Worm (Caenorhabditis elegans) whole organism, young adult: ENCODE data around the gene D1022.3.

Source experiments
- K12H6.12 ChIP-seq: fragments of 200-800 bp; sonication (Bioruptor generic); optimal IDR thresholded peaks from 2 replicates; lab custom pipeline; 2018; ENCODE audit warnings: mild to moderate bottlenecking, missing genetic modification characterization, missing compliant biosample characterization
- attf-6 ChIP-seq: fragments of 200-800 bp; sonication (Bioruptor generic); IDR thresholded peaks from 2 replicates; pipeline ENCODE4 v1.3.6; 2022; ENCODE audit warnings: missing genetic modification reagents, missing genetic modification characterization, missing compliant biosample characterization
- dpl-1 ChIP-seq: fragments of 150-350 bp; optimal IDR thresholded peaks from 2 replicates; lab custom pipeline; 2014; ENCODE audit warnings: missing biosample characterization, missing genetic modification reagents, missing genetic modification characterization
- hsf-1 ChIP-seq: fragments of 200-800 bp; sonication (Bioruptor generic); IDR thresholded peaks from 2 replicates; pipeline ENCODE4 v1.3.6; 2022; ENCODE audit warnings: missing genetic modification reagents, missing genetic modification characterization, missing compliant biosample characterization
- nhr-120 ChIP-seq: fragments of 200-800 bp; sonication (Bioruptor generic); IDR thresholded peaks from 2 replicates; pipeline ENCODE4 v1.3.6; 2022; ENCODE audit warnings: missing genetic modification characterization, missing compliant biosample characterization
- nhr-80 ChIP-seq: sonication (generic microtip); optimal IDR thresholded peaks from 2 replicates; lab custom pipeline; 2016; ENCODE audit warnings: missing genetic modification characterization, missing compliant biosample characterization
- rpc-1 ChIP-seq, 2 experiments: fragments of 150-350 bp in 1 of 2; sonication (generic microtip) in 1 of 2; optimal IDR thresholded peaks; 2 replicates each; lab custom pipeline; 2014 to 2018; ENCODE audit warnings: missing biosample characterization in 1 of 2, missing genetic modification characterization in 1 of 2, missing genetic modification reagents in 1 of 2, missing genotype in 1 of 2
- unc-62 ChIP-seq: fragments of 150-350 bp; optimal IDR thresholded peaks from 2 replicates; lab custom pipeline; 2014; ENCODE audit warnings: missing biosample characterization, missing genetic modification reagents, missing genetic modification characterization
- ztf-6 ChIP-seq: fragments of 200-800 bp; sonication (Bioruptor generic); IDR thresholded peaks from 2 replicates; pipeline ENCODE4 v1.3.6; 2022; ENCODE audit warnings: missing genetic modification reagents, missing genetic modification characterization, missing compliant biosample characterization

DNA sequence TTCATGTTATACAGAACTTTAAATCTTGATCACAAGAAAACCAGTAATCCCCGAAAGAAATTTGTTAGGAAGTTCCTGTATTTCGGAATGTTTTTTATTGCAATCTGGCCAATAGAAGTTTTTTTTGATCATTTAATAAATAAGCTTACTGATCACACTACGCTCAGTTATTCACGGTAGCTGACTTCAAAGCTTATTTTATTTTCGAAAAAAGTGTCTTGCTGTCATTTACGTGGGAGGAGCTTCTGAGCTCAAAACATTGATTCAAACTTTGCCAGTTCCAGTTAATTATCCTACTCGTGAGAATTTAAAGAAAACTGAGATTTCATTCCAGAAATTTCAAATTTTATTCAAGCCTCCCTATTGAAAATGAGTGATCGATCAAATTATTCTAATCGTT, 23.8 kb downstream of the D1022.3 start, which contains the start of gene srd-54:
- no peak for TF ChIP-seq K12H6.12
- no peak for TF ChIP-seq ztf-6 (GFP tag; lab: Robert Waterston, UW)
- TF ChIP-seq nhr-80 (tag; lab: Kevin White, UChicago) = no peak
- TF ChIP-seq unc-62 (GFP tag; lab: Kevin White, UChicago) = no peak
- no peak for TF ChIP-seq attf-6
- TF ChIP-seq nhr-120 = no peak
- TF ChIP-seq dpl-1 (GFP tag; lab: Kevin White, UChicago) = no peak
- TF ChIP-seq hsf-1 = no peak
- TF ChIP-seq rpc-1 (optimal IDR thresholded peaks at IDR 0.05; lab: Kevin White, UChicago) = no peak
- TF ChIP-seq rpc-1 (tag; optimal IDR thresholded peaks at IDR 0.05; lab: Kevin White, UChicago) = no peak
